Fruit fly (Drosophila melanogaster): Measurements from ENCODE around the gene Vps45.

Gene Vps45

DNA sequence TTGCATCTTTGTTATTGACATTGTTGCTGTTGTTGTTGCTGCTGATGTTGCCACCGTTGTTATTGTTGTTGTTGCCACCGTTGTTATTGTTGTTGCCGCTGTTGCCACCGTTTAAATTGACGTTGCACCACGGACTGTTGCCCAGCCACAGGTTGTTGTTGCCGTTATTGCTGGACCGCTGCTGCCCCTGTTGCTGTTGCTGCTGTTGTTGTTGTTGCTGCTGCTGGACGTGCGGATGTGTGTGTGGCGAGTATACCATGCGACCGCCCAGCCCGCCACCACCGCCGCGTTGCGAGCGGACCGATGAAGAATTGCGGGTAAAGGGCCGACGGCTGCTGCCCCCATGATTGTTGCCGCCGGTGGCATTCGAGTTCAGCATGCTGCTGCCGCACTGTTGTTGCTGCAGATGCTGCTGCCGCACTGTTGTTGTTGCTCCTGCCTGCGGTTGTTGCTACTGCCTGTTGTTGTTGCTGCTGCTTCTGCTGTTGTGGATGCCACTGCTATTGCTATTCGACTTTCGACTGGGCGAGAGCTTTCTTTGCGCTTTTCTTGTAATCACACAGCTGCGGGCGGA is 16.8 kb upstream of the Vps45 start (continued):
- TF ChIP-seq prd (optimal IDR thresholded peaks at IDR 0.05) (no peak), prd (GFP tag; IDR thresholded peaks at IDR 0.05) (peak; percentile 39; the same call in 1 of the 3 replicates), zfh1 (GFP tag; IDR thresholded peaks at IDR 0.05) (0 out of 3 replicates have a peak, but pooled peaks have one; percentile 13), Usf (GFP tag; optimal IDR thresholded peaks at IDR 0.05) (no peak), Gsc (GFP tag; IDR thresholded peaks at IDR 0.05) (no peak), maf-S (GFP tag; optimal IDR thresholded peaks at IDR 0.05) (no peak), CG14441 (GFP tag; IDR thresholded peaks at IDR 0.05) (no peak), PHDP (tag; optimal IDR thresholded peaks at IDR 0.05) (no peak), wdn (GFP tag; IDR thresholded peaks at IDR 0.05) (no peak), CG14710 (tag; optimal IDR thresholded peaks at IDR 0.05) (no peak), Fer1 (GFP tag; optimal IDR thresholded peaks at IDR 0.05) (no peak), D19A (tag; optimal IDR thresholded peaks at IDR 0.05) (no peak), Asciz (GFP tag; optimal IDR thresholded peaks at IDR 0.05) (no peak), Med (GFP tag) (peak; percentile 70), CG7372 (GFP tag; IDR thresholded peaks at IDR 0.05) (0 out of 2 replicates have a peak, but pooled peaks have one; percentile 17), MBD-R2 (GFP tag; IDR thresholded peaks at IDR 0.05) (no peak), ranshi (GFP tag; IDR thresholded peaks at IDR 0.05) (0 out of 2 replicates have a peak, but pooled peaks have one; percentile 15), nom (GFP tag; optimal IDR thresholded peaks at IDR 0.05) (no peak), Dref (GFP tag; IDR thresholded peaks at IDR 0.05) (no peak), CG13287 (GFP tag; IDR thresholded peaks at IDR 0.05; ENCODE audit: partially characterized antibody) (no peak), tup (GFP tag; optimal IDR thresholded peaks at IDR 0.05) (no peak), Ptx1 (GFP tag; IDR thresholded peaks at IDR 0.05) (no peak), NC2α (GFP tag; optimal IDR thresholded peaks at IDR 0.05) (no peak), CG10366 (GFP tag; IDR thresholded peaks at IDR 0.05) (no peak), CG17361 (GFP tag; IDR thresholded peaks at IDR 0.05) (no peak), CG3163 (GFP tag; optimal IDR thresholded peaks at IDR 0.05) (no peak), CG7745 (tag; optimal IDR thresholded peaks at IDR 0.05) (no peak), jing (GFP tag; optimal IDR thresholded peaks at IDR 0.05) (no peak), al (GFP tag; IDR thresholded peaks at IDR 0.05) (no peak), CG12299 (tag; optimal IDR thresholded peaks at IDR 0.05) (no peak), CG1233 (GFP tag; optimal IDR thresholded peaks at IDR 0.05) (no peak), Dip3 (GFP tag; optimal IDR thresholded peaks at IDR 0.05) (no peak), ara (GFP tag; IDR thresholded peaks at IDR 0.05) (no peak), Hr3 (GFP tag; optimal IDR thresholded peaks at IDR 0.05) (no peak), phol (tag; optimal IDR thresholded peaks at IDR 0.05) (no peak), Xrp1 (GFP tag; IDR thresholded peaks at IDR 0.05) (no peak), YL-1 (GFP tag; optimal IDR thresholded peaks at IDR 0.05) (no peak), CG4707 (GFP tag; optimal IDR thresholded peaks at IDR 0.05) (no peak), Dfd (GFP tag; optimal IDR thresholded peaks at IDR 0.05) (peak in 1 of 2 experiments; percentile 62), chm (GFP tag; IDR thresholded peaks at IDR 0.05) (0 out of 2 replicates have a peak, but pooled peaks have one; percentile 15), gcm (GFP tag; optimal IDR thresholded peaks at IDR 0.05) (peak; percentile 64), slbo (GFP tag; IDR thresholded peaks at IDR 0.05) (no peak), mirr (GFP tag; optimal IDR thresholded peaks at IDR 0.05) (no peak), scrt (GFP tag; optimal IDR thresholded peaks at IDR 0.05) (no peak), CG10147 (GFP tag; optimal IDR thresholded peaks at IDR 0.05) (no peak), pita (GFP tag; optimal IDR thresholded peaks at IDR 0.05) (no peak), CG17612 (GFP tag; IDR thresholded peaks at IDR 0.05) (0 out of 2 replicates have a peak, but pooled peaks have one; percentile 33), ase (GFP tag; IDR thresholded peaks at IDR 0.05) (0 out of 3 replicates have a peak, but pooled peaks have one; percentile 41), CG1024 (GFP tag; IDR thresholded peaks at IDR 0.05) (no peak), hkb (optimal IDR thresholded peaks at IDR 0.05) (no peak), hkb (GFP tag; IDR thresholded peaks at IDR 0.05) (no peak), CG17359 (tag; optimal IDR thresholded peaks at IDR 0.05) (no peak)

Data from whole organism, embryonic.